Fruit fly (Drosophila melanogaster) whole organism, embryonic: ENCODE data around the gene Dmtn.
A peak's percentile ranks its signal among the peaks of the same experiment; 100 is the strongest.

Source experiments
- CG10543 ChIP-seq: fragments of 200-800 bp; sonication (Bioruptor generic); optimal IDR thresholded peaks from 3 replicates; lab custom pipeline; 2017; ENCODE audit warnings: missing biosample characterization, mild to moderate bottlenecking, missing genetic modification characterization, moderate library complexity
- CG11695 ChIP-seq: fragments of 200-800 bp; sonication (Bioruptor generic); IDR thresholded peaks from 3 replicates; pipeline ENCODE4 v1.3.6; 2022; ENCODE audit warnings: missing biosample characterization, missing genetic modification characterization
- CG12071 ChIP-seq: fragments of 200-800 bp; sonication (Bioruptor generic); optimal IDR thresholded peaks from 3 replicates; lab custom pipeline; 2018; ENCODE audit warnings: missing biosample characterization, mild to moderate bottlenecking, missing genetic modification characterization
- CG12155 ChIP-seq: fragments of 200-800 bp; sonication (Bioruptor generic); optimal IDR thresholded peaks from 3 replicates; lab custom pipeline; 2016; ENCODE audit warnings: missing biosample characterization, missing genetic modification characterization
- CG12659 ChIP-seq: fragments of 200-800 bp; sonication (Bioruptor generic); optimal IDR thresholded peaks from 3 replicates; lab custom pipeline; 2017; ENCODE audit warnings: mild to moderate bottlenecking, missing biosample characterization, missing genetic modification reagents, missing genetic modification characterization
- CG13775 ChIP-seq: fragments of 200-800 bp; sonication (Bioruptor generic); optimal IDR thresholded peaks from 3 replicates; lab custom pipeline; 2017; ENCODE audit warnings: missing biosample characterization, mild to moderate bottlenecking, missing genetic modification characterization
- CG15269 ChIP-seq: fragments of 200-800 bp; sonication (Bioruptor generic); optimal IDR thresholded peaks from 2 replicates; lab custom pipeline; 2018; ENCODE audit warnings: missing biosample characterization, mild to moderate bottlenecking, missing genetic modification characterization, moderate library complexity
- CG1603 ChIP-seq: fragments of 200-800 bp; sonication (Bioruptor generic); optimal IDR thresholded peaks from 2 replicates; lab custom pipeline; 2019; ENCODE audit warnings: missing biosample characterization, mild to moderate bottlenecking, missing genetic modification characterization, moderate library complexity
- CG16863 ChIP-seq: fragments of 200-800 bp; sonication (Bioruptor generic); optimal IDR thresholded peaks from 3 replicates; lab custom pipeline; 2016; ENCODE audit warnings: missing biosample characterization, missing genetic modification characterization
- CG17359 ChIP-seq: fragments of 200-800 bp; sonication (Bioruptor generic); optimal IDR thresholded peaks from 3 replicates; lab custom pipeline; 2018; ENCODE audit warnings: missing biosample characterization, mild to moderate bottlenecking, missing genetic modification characterization, moderate library complexity
- CG2678 ChIP-seq: fragments of 200-800 bp; sonication (Bioruptor generic); optimal IDR thresholded peaks from 3 replicates; lab custom pipeline; 2019; ENCODE audit warnings: missing biosample characterization, mild to moderate bottlenecking, missing genetic modification characterization, moderate library complexity
- CG2875 ChIP-seq: fragments of 200-800 bp; sonication (Bioruptor generic); optimal IDR thresholded peaks from 2 replicates; lab custom pipeline; 2017; ENCODE audit warnings: missing biosample characterization, mild to moderate bottlenecking, missing genetic modification characterization, missing genetic modification reagents
- CG3407 ChIP-seq: fragments of 200-800 bp; sonication (Bioruptor generic); optimal IDR thresholded peaks from 2 replicates; lab custom pipeline; 2018; ENCODE audit warnings: missing biosample characterization, mild to moderate bottlenecking, missing genetic modification characterization
- CG4282 ChIP-seq: fragments of 200-800 bp; sonication (Bioruptor generic); optimal IDR thresholded peaks from 2 replicates; lab custom pipeline; 2016; ENCODE audit warnings: missing biosample characterization, missing genetic modification characterization
- CG4854 ChIP-seq: fragments of 200-800 bp; sonication (Bioruptor generic); optimal IDR thresholded peaks from 2 replicates; lab custom pipeline; 2016; ENCODE audit warnings: missing biosample characterization, missing genetic modification characterization, inconsistent platforms
- CG5245 ChIP-seq: fragments of 200-800 bp; sonication (Bioruptor generic); optimal IDR thresholded peaks from 3 replicates; lab custom pipeline; 2016; ENCODE audit warnings: missing biosample characterization, missing genetic modification characterization
- CG7357 ChIP-seq: fragments of 200-800 bp; sonication (Bioruptor generic); IDR thresholded peaks from 3 replicates; pipeline ENCODE4 v1.3.6; 2022; ENCODE audit warnings: missing biosample characterization, missing genetic modification characterization
- CG7556 ChIP-seq: fragments of 200-800 bp; sonication (Bioruptor generic); optimal IDR thresholded peaks from 2 replicates; lab custom pipeline; 2017; ENCODE audit warnings: missing biosample characterization, mild to moderate bottlenecking, missing genetic modification characterization
- CG7987 ChIP-seq: fragments of 200-800 bp; sonication (Bioruptor generic); optimal IDR thresholded peaks from 2 replicates; lab custom pipeline; 2018; ENCODE audit warnings: missing biosample characterization, mild to moderate bottlenecking, missing genetic modification characterization, moderate library complexity
- CG8924 ChIP-seq: fragments of 200-800 bp; optimal IDR thresholded peaks from 3 replicates; lab custom pipeline; 2019; ENCODE audit warnings: missing biosample characterization, mild to moderate bottlenecking, missing genetic modification characterization, moderate library complexity
- CG8944 ChIP-seq: fragments of 200-800 bp; sonication (Bioruptor generic); optimal IDR thresholded peaks from 3 replicates; lab custom pipeline; 2016; ENCODE audit warnings: missing biosample characterization, missing genetic modification characterization
- Ets65A ChIP-seq: fragments of 200-800 bp; sonication (Bioruptor generic); peaks from one replicate; lab custom pipeline; 2016; ENCODE audit warnings: missing biosample characterization, missing genetic modification characterization
- HHEX ChIP-seq: fragments of 200-800 bp; sonication (Bioruptor generic); optimal IDR thresholded peaks from 3 replicates; lab custom pipeline; 2017; ENCODE audit warnings: missing biosample characterization, mild to moderate bottlenecking, missing genetic modification characterization, missing genetic modification reagents
- HLHmδ ChIP-seq: fragments of 200-800 bp; sonication (Bioruptor generic); optimal IDR thresholded peaks from 2 replicates; lab custom pipeline; 2018; ENCODE audit warnings: missing biosample characterization, mild to moderate bottlenecking, missing genetic modification characterization, moderate library complexity
- HmgD ChIP-seq: fragments of 200-800 bp; sonication (Bioruptor generic); optimal IDR thresholded peaks from 3 replicates; lab custom pipeline; 2016; ENCODE audit warnings: missing biosample characterization, missing genetic modification characterization
- Mrtf ChIP-seq: fragments of 200-800 bp; sonication (Bioruptor generic); IDR thresholded peaks from 3 replicates; pipeline ENCODE4 v1.3.6; 2022; ENCODE audit warnings: missing biosample characterization, missing genetic modification characterization
- Nf-YC ChIP-seq: fragments of 200-800 bp; optimal IDR thresholded peaks from 3 replicates; lab custom pipeline; 2019; ENCODE audit warnings: missing biosample characterization, mild to moderate bottlenecking, missing genetic modification characterization, moderate library complexity
- Poxn ChIP-seq: fragments of 200-800 bp; sonication (Bioruptor generic); IDR thresholded peaks from 2 replicates; pipeline ENCODE4 v1.3.6; 2022; ENCODE audit warnings: missing biosample characterization, missing genetic modification characterization
- Vsx1 ChIP-seq: fragments of 200-800 bp; sonication (Bioruptor generic); optimal IDR thresholded peaks from 2 replicates; lab custom pipeline; 2017; ENCODE audit warnings: missing biosample characterization, mild to moderate bottlenecking, missing genetic modification characterization, missing genetic modification reagents
- YL-1 ChIP-seq: fragments of 200-800 bp; sonication (Bioruptor generic); optimal IDR thresholded peaks from 3 replicates; lab custom pipeline; 2017; ENCODE audit warnings: missing biosample characterization, mild to moderate bottlenecking, missing genetic modification characterization
- ac ChIP-seq: fragments of 200-800 bp; sonication (Bioruptor generic); optimal IDR thresholded peaks from 3 replicates; lab custom pipeline; 2017; ENCODE audit warnings: missing biosample characterization, mild to moderate bottlenecking, missing genetic modification characterization
- cg ChIP-seq: fragments of 200-800 bp; sonication (Bioruptor generic); optimal IDR thresholded peaks from 3 replicates; lab custom pipeline; 2019; ENCODE audit warnings: missing biosample characterization, mild to moderate bottlenecking, missing genetic modification characterization, moderate library complexity
- crp ChIP-seq, 2 experiments: fragments of 200-800 bp; sonication (Bioruptor generic); optimal IDR thresholded peaks; 2 replicates in 1 of 2; 3 replicates in 1 of 2; lab custom pipeline; 2017; ENCODE audit warnings: missing biosample characterization in 2 of 2, missing genetic modification characterization in 2 of 2, mild to moderate bottlenecking in 1 of 2, moderate library complexity in 1 of 2
- da ChIP-seq: fragments of 200-800 bp; sonication (Bioruptor generic); optimal IDR thresholded peaks from 2 replicates; lab custom pipeline; 2016; ENCODE audit warnings: missing biosample characterization, missing genetic modification characterization
- dmrt99B ChIP-seq: fragments of 200-800 bp; sonication (Bioruptor generic); optimal IDR thresholded peaks from 2 replicates; lab custom pipeline; 2018; ENCODE audit warnings: missing biosample characterization, mild to moderate bottlenecking, missing genetic modification characterization, moderate library complexity
- gcm ChIP-seq: fragments of 200-800 bp; sonication (Bioruptor generic); optimal IDR thresholded peaks from 2 replicates; lab custom pipeline; 2019; ENCODE audit warnings: missing biosample characterization, mild to moderate bottlenecking, missing genetic modification characterization, moderate library complexity
- gem ChIP-seq: fragments of 200-800 bp; sonication (Bioruptor generic); optimal IDR thresholded peaks from 2 replicates; lab custom pipeline; 2019; ENCODE audit warnings: missing biosample characterization, mild to moderate bottlenecking, missing genetic modification characterization, moderate library complexity
- mam ChIP-seq: fragments of 200-800 bp; sonication (Bioruptor generic); optimal IDR thresholded peaks from 3 replicates; lab custom pipeline; 2016; ENCODE audit warnings: missing biosample characterization, missing genetic modification characterization
- nerfin-1 ChIP-seq: fragments of 200-800 bp; sonication (Bioruptor generic); optimal IDR thresholded peaks from 3 replicates; lab custom pipeline; 2019; ENCODE audit warnings: missing biosample characterization, mild to moderate bottlenecking, missing genetic modification characterization, moderate library complexity
- nmo ChIP-seq: fragments of 200-800 bp; sonication (Bioruptor generic); optimal IDR thresholded peaks from 2 replicates; lab custom pipeline; 2018; ENCODE audit warnings: missing biosample characterization, mild to moderate bottlenecking, missing genetic modification characterization, moderate library complexity
- nom ChIP-seq: fragments of 200-800 bp; sonication (Bioruptor generic); optimal IDR thresholded peaks from 2 replicates; lab custom pipeline; 2017; ENCODE audit warnings: missing biosample characterization, missing genetic modification characterization, mild to moderate bottlenecking, moderate library complexity, missing genetic modification reagents
- onecut ChIP-seq: fragments of 200-800 bp; sonication (Bioruptor generic); IDR thresholded peaks from 2 replicates; pipeline ENCODE4 v1.3.6; 2022; ENCODE audit warnings: missing biosample characterization, missing genetic modification characterization
- p53 ChIP-seq: fragments of 200-800 bp; sonication (Bioruptor generic); optimal IDR thresholded peaks from 2 replicates; lab custom pipeline; 2016; ENCODE audit warnings: missing biosample characterization, missing genetic modification characterization
- phol ChIP-seq: fragments of 200-800 bp; sonication (Bioruptor generic); optimal IDR thresholded peaks from 3 replicates; lab custom pipeline; 2018; ENCODE audit warnings: missing biosample characterization, mild to moderate bottlenecking, missing genetic modification characterization, moderate library complexity
- pzg ChIP-seq: fragments of 200-800 bp; sonication (Bioruptor generic); optimal IDR thresholded peaks from 3 replicates; lab custom pipeline; 2018; ENCODE audit warnings: missing biosample characterization, mild to moderate bottlenecking, missing genetic modification characterization, moderate library complexity
- sqz ChIP-seq: fragments of 200-800 bp; sonication (Bioruptor generic); optimal IDR thresholded peaks from 3 replicates; lab custom pipeline; 2018; ENCODE audit warnings: missing biosample characterization, mild to moderate bottlenecking, missing genetic modification characterization
- sug ChIP-seq: fragments of 200-800 bp; optimal IDR thresholded peaks from 2 replicates; lab custom pipeline; 2019; ENCODE audit warnings: missing biosample characterization, mild to moderate bottlenecking, missing genetic modification characterization, moderate library complexity
- tio ChIP-seq: fragments of 200-800 bp; sonication (Bioruptor generic); optimal IDR thresholded peaks from 2 replicates; lab custom pipeline; 2017; ENCODE audit warnings: missing biosample characterization, missing genetic modification characterization, inconsistent platforms

Dmtn gene

dm6 chr3R:6405674-6406565, at the start of gene Dmtn (continued):
- peak; percentile 35 for TF ChIP-seq CG7556
- peak; percentile 38 for TF ChIP-seq HmgD (GFP tag; lab: Kevin White, UChicago)
- peak; percentile 72 for TF ChIP-seq CG7987 (GFP tag; lab: Kevin White, UChicago)
- peak; percentile 17 for TF ChIP-seq HHEX
- no peak for TF ChIP-seq CG3407 (GFP tag; lab: Kevin White, UChicago)
- TF ChIP-seq CG12071 (GFP tag; lab: Kevin White, UChicago) = peak; percentile 35
- TF ChIP-seq gem (tag; lab: Kevin White, UChicago) = peak; percentile 48
- peak; percentile 44 for TF ChIP-seq CG13775 (GFP tag; lab: Kevin White, UChicago)
- peak; percentile 47 for TF ChIP-seq nmo (GFP tag; lab: Kevin White, UChicago)
- peak; percentile 24 for TF ChIP-seq CG2875 (GFP tag; lab: Kevin White, UChicago)
- TF ChIP-seq CG4282 = peak; percentile 71
- TF ChIP-seq HLHmδ = peak; percentile 93
- peak; percentile 10 for TF ChIP-seq Nf-YC (tag; lab: Kevin White, UChicago)
- TF ChIP-seq crp (GFP tag; optimal IDR thresholded peaks at IDR 0.05; lab: Kevin White, UChicago) = peak in 1 of 2 experiments; percentile 7
- peak; percentile 49 for TF ChIP-seq nom
- TF ChIP-seq CG4854 (GFP tag; lab: Kevin White, UChicago) = no peak
- peak; percentile 36 for TF ChIP-seq CG15269 (tag; lab: Kevin White, UChicago)
- no peak for TF ChIP-seq CG8944 (GFP tag; lab: Kevin White, UChicago)
- peak; percentile 49 for TF ChIP-seq CG10543 (GFP tag; lab: Kevin White, UChicago)
- peak; percentile 70 for TF ChIP-seq pzg (GFP tag; lab: Kevin White, UChicago)
- TF ChIP-seq CG1603 (tag; lab: Kevin White, UChicago) = peak; percentile 63
- TF ChIP-seq Mrtf = no peak
- TF ChIP-seq da = no peak
- TF ChIP-seq Vsx1 (GFP tag; lab: Kevin White, UChicago) = peak; percentile 80
- TF ChIP-seq cg (GFP tag; lab: Kevin White, UChicago) = peak; percentile 62
- peak; percentile 23 for TF ChIP-seq sug (tag; lab: Kevin White, UChicago)
- TF ChIP-seq phol (tag; lab: Kevin White, UChicago) = peak; percentile 51
- no peak for TF ChIP-seq sqz (GFP tag; lab: Kevin White, UChicago)
- peak; percentile 10 for TF ChIP-seq mam (GFP tag; lab: Kevin White, UChicago)
- no peak for TF ChIP-seq p53 (GFP tag; lab: Kevin White, UChicago)
- peak; percentile 5 for TF ChIP-seq dmrt99B (tag; lab: Kevin White, UChicago)
- peak; percentile 81 for TF ChIP-seq CG7357 (GFP tag; lab: Robert Waterston, UW)
- peak; percentile 6 for TF ChIP-seq CG16863
- peak; percentile 14 for TF ChIP-seq nerfin-1 (tag; lab: Kevin White, UChicago)
- no peak for TF ChIP-seq CG5245 (GFP tag; lab: Kevin White, UChicago)
- peak; percentile 22 for TF ChIP-seq CG2678 (tag; lab: Kevin White, UChicago)
- peak; percentile 59 for TF ChIP-seq YL-1 (GFP tag; lab: Kevin White, UChicago)
- peak; percentile 33 for TF ChIP-seq tio (GFP tag; lab: Kevin White, UChicago)
- TF ChIP-seq Ets65A (GFP tag; lab: Kevin White, UChicago) = no peak
- peak; percentile 80 for TF ChIP-seq CG8924 (tag; lab: Kevin White, UChicago)
- no peak for TF ChIP-seq gcm (GFP tag; lab: Kevin White, UChicago)
- peak; percentile 33 for TF ChIP-seq CG12155 (GFP tag; lab: Kevin White, UChicago)
- no peak for TF ChIP-seq Poxn
- TF ChIP-seq CG11695 = no peak
- TF ChIP-seq CG12659 = peak; percentile 56
- TF ChIP-seq onecut (GFP tag; lab: Robert Waterston, UW) = peak; percentile 51
- TF ChIP-seq ac (GFP tag; lab: Kevin White, UChicago) = peak; percentile 24
- peak; percentile 30 for TF ChIP-seq CG17359 (tag; lab: Kevin White, UChicago)
